Fruit fly (Drosophila melanogaster) whole organism, embryonic: ENCODE data around the gene CG7519.

Experiments used
- CG11723 ChIP-seq: fragments of 200-800 bp; sonication (Bioruptor generic); optimal IDR thresholded peaks from 2 replicates; lab custom pipeline; 2017; ENCODE audit warnings: missing biosample characterization, mild to moderate bottlenecking, missing genetic modification characterization
- CG32532 ChIP-seq: fragments of 200-800 bp; sonication (Bioruptor generic); IDR thresholded peaks from 2 replicates; pipeline ENCODE4 v1.3.6; 2022; ENCODE audit warnings: missing biosample characterization, missing genetic modification characterization
- CG43689 ChIP-seq: fragments of 200-800 bp; sonication (Bioruptor generic); IDR thresholded peaks from 2 replicates; pipeline ENCODE4 v1.3.6; 2022; ENCODE audit warnings: missing biosample characterization, missing genetic modification characterization
- Hr78 ChIP-seq, 2 experiments: fragments of 200-800 bp in 1 of 2; fragments of >200 bp in 1 of 2; sonication (Bioruptor generic) in 1 of 2; optimal IDR thresholded peaks; 2 replicates each; lab custom pipeline; 2017 to 2019; ENCODE audit warnings: missing biosample characterization in 2 of 2, missing genetic modification characterization in 2 of 2, mild to moderate bottlenecking in 1 of 2, moderate library complexity in 1 of 2
- NFAT ChIP-seq: fragments of 200-800 bp; sonication (Bioruptor generic); IDR thresholded peaks from 2 replicates; pipeline ENCODE4 v1.3.6; 2022; ENCODE audit warnings: missing biosample characterization, missing genetic modification characterization
- knrl ChIP-seq: fragments of 200-800 bp; sonication (Bioruptor generic); IDR thresholded peaks from 3 replicates; pipeline ENCODE4 v1.3.6; 2022; ENCODE audit warnings: missing biosample characterization, missing genetic modification characterization; ENCODE audit not compliant: partially characterized antibody

DNA sequence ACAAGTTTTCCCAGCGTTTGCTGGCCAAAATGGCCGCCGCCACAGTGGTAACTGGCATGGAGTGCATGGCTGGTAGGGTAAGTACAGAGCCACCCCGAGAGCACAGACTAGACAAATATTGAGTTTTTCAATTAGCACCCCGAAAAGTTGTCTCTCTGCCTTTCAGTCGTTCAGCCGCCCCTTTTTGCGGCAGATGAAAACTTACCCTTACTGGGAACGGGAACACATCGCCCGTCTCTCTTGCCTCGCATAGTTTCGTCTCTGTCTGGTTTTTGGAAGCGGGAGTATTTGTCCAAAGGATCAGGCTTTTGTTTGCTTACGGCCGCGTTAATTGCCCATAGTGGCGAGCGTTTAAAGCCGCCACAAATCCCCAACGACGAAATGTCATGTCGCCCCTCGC lies 34.1 kb upstream of the CG7519 start:
- TF ChIP-seq CG43689 (GFP tag; lab: Robert Waterston, UW) (no peak), CG32532 (no peak), NFAT (no peak), Hr78 (GFP tag; optimal IDR thresholded peaks at IDR 0.05; lab: Kevin White, UChicago) (no peak), knrl (GFP tag; lab: Robert Waterston, UW) (no peak), CG11723 (GFP tag; lab: Kevin White, UChicago) (no peak)
